Worm (Caenorhabditis elegans) whole organism, young adult: ENCODE data around the gene F54E7.9.
A peak's percentile ranks its signal among the peaks of the same experiment; 100 is the strongest.

ENCODE experiments used
- B0035.1 ChIP-seq: sonication (generic microtip); optimal IDR thresholded peaks from 2 replicates; lab custom pipeline; 2016; ENCODE audit warnings: missing genetic modification characterization, mild to moderate bottlenecking, missing compliant biosample characterization, missing genotype, missing genetic modification reagents
- B0336.3 ChIP-seq: fragments of 200-800 bp; sonication (Bioruptor generic); IDR thresholded peaks from 2 replicates; pipeline ENCODE4 v1.3.6; 2022; ENCODE audit warnings: missing genetic modification characterization, missing compliant biosample characterization
- C06A6.2 ChIP-seq: fragments of 200-800 bp; sonication (Bioruptor generic); conservative IDR thresholded peaks from 2 replicates; pipeline ENCODE4 v1.3.6; 2022; ENCODE audit warnings: missing genetic modification characterization, missing compliant biosample characterization
- F22D6.2 ChIP-seq: sonication (generic microtip); optimal IDR thresholded peaks from 2 replicates; lab custom pipeline; 2016; ENCODE audit warnings: mild to moderate bottlenecking, missing genetic modification characterization, missing compliant biosample characterization
- F23B12.7 ChIP-seq: sonication (generic microtip); optimal IDR thresholded peaks from 2 replicates; lab custom pipeline; 2017; ENCODE audit warnings: missing genetic modification characterization, mild to moderate bottlenecking, missing compliant biosample characterization, antibody characterized with exemption, moderate library complexity; ENCODE audit not compliant: insufficient read depth
- F37B4.10 ChIP-seq: fragments of 200-800 bp; sonication (Bioruptor generic); IDR thresholded peaks from 2 replicates; pipeline ENCODE4 v1.3.6; 2022; ENCODE audit warnings: missing genetic modification characterization, missing compliant biosample characterization
- F49E8.2 ChIP-seq: sonication (generic microtip); optimal IDR thresholded peaks from 3 replicates; lab custom pipeline; 2017; ENCODE audit warnings: missing genetic modification characterization, mild to moderate bottlenecking, missing compliant biosample characterization, antibody characterized with exemption, moderate library complexity; ENCODE audit not compliant: insufficient read depth
- F55B11.4 ChIP-seq: sonication (generic microtip); optimal IDR thresholded peaks from 2 replicates; lab custom pipeline; 2016; ENCODE audit warnings: missing compliant biosample characterization, missing genetic modification characterization, borderline replicate concordance; ENCODE audit not compliant: insufficient read depth
- T07F8.4 ChIP-seq: sonication (generic microtip); optimal IDR thresholded peaks from 2 replicates; lab custom pipeline; 2016; ENCODE audit warnings: mild to moderate bottlenecking, missing genetic modification characterization, moderate library complexity, missing compliant biosample characterization
- T26A5.8 ChIP-seq: sonication (generic microtip); optimal IDR thresholded peaks from 2 replicates; lab custom pipeline; 2016; ENCODE audit warnings: missing genetic modification characterization, missing compliant biosample characterization
- Y53F4B.3 ChIP-seq: fragments of 200-800 bp; sonication (Bioruptor generic); IDR thresholded peaks from 2 replicates; pipeline ENCODE4 v1.3.6; 2022; ENCODE audit warnings: missing genetic modification reagents, missing genetic modification characterization, missing compliant biosample characterization
- Y53G8AR.9 ChIP-seq: fragments of 200-800 bp; sonication (Bioruptor generic); conservative IDR thresholded peaks from 2 replicates; pipeline ENCODE4 v1.3.6; 2022; ENCODE audit warnings: missing genetic modification reagents, missing genetic modification characterization, missing compliant biosample characterization
- Y67H2A.10 ChIP-seq: fragments of 200-800 bp; sonication (Bioruptor generic); conservative IDR thresholded peaks from 2 replicates; pipeline ENCODE4 v1.3.6; 2022; ENCODE audit warnings: missing genetic modification reagents, missing genetic modification characterization, missing compliant biosample characterization
- Y95B8A.8 ChIP-seq: fragments of 200-800 bp; sonication (Bioruptor generic); IDR thresholded peaks from 2 replicates; pipeline ENCODE4 v1.3.6; 2022; ENCODE audit warnings: missing genetic modification reagents, missing genetic modification characterization, missing compliant biosample characterization
- atf-7 ChIP-seq: sonication (generic microtip); optimal IDR thresholded peaks from 2 replicates; lab custom pipeline; 2017; ENCODE audit warnings: mild to moderate bottlenecking, missing genetic modification characterization, missing compliant biosample characterization
- athp-1 ChIP-seq: sonication (generic microtip); optimal IDR thresholded peaks from 2 replicates; lab custom pipeline; 2017; ENCODE audit warnings: mild to moderate bottlenecking, missing genetic modification characterization, missing compliant biosample characterization
- cebp-1 ChIP-seq, 2 experiments: fragments of 200-800 bp in 1 of 2; sonication (Bioruptor generic) in 1 of 2; sonication (generic microtip) in 1 of 2; IDR thresholded peaks in 1 of 2; optimal IDR thresholded peaks in 1 of 2; 2 replicates each; pipeline versions ENCODE4 v1.3.6 to Lab custom; 2017 to 2022; ENCODE audit warnings: missing compliant biosample characterization in 2 of 2, missing genetic modification characterization in 2 of 2, mild to moderate bottlenecking in 1 of 2, missing genetic modification reagents in 1 of 2, moderate library complexity in 1 of 2
- ceh-100 ChIP-seq: fragments of 200-800 bp; sonication (Bioruptor generic); IDR thresholded peaks from 2 replicates; pipeline ENCODE4 v1.3.6; 2022; ENCODE audit warnings: missing genetic modification reagents, missing genetic modification characterization, missing compliant biosample characterization
- ceh-40 ChIP-seq: fragments of 200-800 bp; sonication (Bioruptor generic); IDR thresholded peaks from 2 replicates; pipeline ENCODE4 v1.3.6; 2022; ENCODE audit warnings: missing genetic modification characterization, missing compliant biosample characterization
- ceh-58 ChIP-seq: fragments of 200-800 bp; sonication (Bioruptor generic); IDR thresholded peaks from 2 replicates; pipeline ENCODE4 v1.3.6; 2022; ENCODE audit warnings: missing genetic modification characterization, missing compliant biosample characterization
- chd-7 ChIP-seq: sonication (generic microtip); optimal IDR thresholded peaks from 2 replicates; lab custom pipeline; 2016; ENCODE audit warnings: mild to moderate bottlenecking, missing genetic modification characterization, moderate library complexity, missing compliant biosample characterization
- die-1 ChIP-seq: sonication (generic microtip); optimal IDR thresholded peaks from 2 replicates; lab custom pipeline; 2016; ENCODE audit warnings: missing genotype, mild to moderate bottlenecking, missing genetic modification characterization, missing compliant biosample characterization
- egl-18 ChIP-seq: fragments of 200-800 bp; sonication (Bioruptor generic); IDR thresholded peaks from 2 replicates; pipeline ENCODE4 v1.3.6; 2022; ENCODE audit warnings: missing genetic modification reagents, missing genetic modification characterization, missing compliant biosample characterization
- ekl-4 ChIP-seq: fragments of 200-800 bp; sonication (Bioruptor generic); IDR thresholded peaks from 2 replicates; pipeline ENCODE4 v1.3.6; 2022; ENCODE audit warnings: missing genetic modification reagents, missing genetic modification characterization, missing compliant biosample characterization
- fkh-3 ChIP-seq: sonication (generic microtip); optimal IDR thresholded peaks from 2 replicates; lab custom pipeline; 2016; ENCODE audit warnings: mild to moderate bottlenecking, missing genetic modification characterization, missing compliant biosample characterization
- him-1 ChIP-seq: sonication (generic microtip); optimal IDR thresholded peaks from 2 replicates; lab custom pipeline; 2016; ENCODE audit warnings: missing genotype, missing genetic modification reagents, missing genetic modification characterization, missing compliant biosample characterization
- hmg-1.2 ChIP-seq: fragments of 200-800 bp; sonication (Bioruptor generic); IDR thresholded peaks from 2 replicates; pipeline ENCODE4 v1.3.6; 2022; ENCODE audit warnings: missing genetic modification reagents, missing genetic modification characterization, missing compliant biosample characterization
- lag-1 ChIP-seq: fragments of 200-800 bp; sonication (Bioruptor generic); IDR thresholded peaks from 2 replicates; pipeline ENCODE4 v1.3.6; 2022; ENCODE audit warnings: missing genetic modification reagents, missing genetic modification characterization, missing compliant biosample characterization
- let-607 ChIP-seq, 2 experiments: fragments of 200-800 bp in 1 of 2; sonication (Bioruptor generic) in 1 of 2; sonication (generic microtip) in 1 of 2; optimal IDR thresholded peaks; 2 replicates each; lab custom pipeline; 2016 to 2018; ENCODE audit warnings: mild to moderate bottlenecking in 2 of 2, missing compliant biosample characterization in 2 of 2, missing genetic modification characterization in 2 of 2, moderate library complexity in 2 of 2, missing genotype in 1 of 2
- lin-26 ChIP-seq: fragments of 200-800 bp; sonication (Bioruptor generic); IDR thresholded peaks from 2 replicates; pipeline ENCODE4 v1.3.6; 2022; ENCODE audit warnings: missing genetic modification reagents, missing genetic modification characterization, missing compliant biosample characterization
- lin-35 ChIP-seq, 3 experiments: fragments of 150-350 bp in 2 of 3; sonication (generic microtip) in 1 of 3; optimal IDR thresholded peaks; 2 replicates each; lab custom pipeline; 2014 to 2018; ENCODE audit warnings: missing biosample characterization in 3 of 3, missing genetic modification characterization in 3 of 3, missing genetic modification reagents in 3 of 3
- lin-40 ChIP-seq: sonication (generic microtip); optimal IDR thresholded peaks from 2 replicates; lab custom pipeline; 2016; ENCODE audit warnings: missing genetic modification characterization, mild to moderate bottlenecking, missing compliant biosample characterization, missing genotype, missing genetic modification reagents
- madf-3 ChIP-seq: fragments of 200-800 bp; sonication (Bioruptor generic); IDR thresholded peaks from 2 replicates; pipeline ENCODE4 v1.3.6; 2022; ENCODE audit warnings: missing genetic modification reagents, missing genetic modification characterization, missing compliant biosample characterization
- mel-28 ChIP-seq: sonication (generic microtip); optimal IDR thresholded peaks from 2 replicates; lab custom pipeline; 2016; ENCODE audit warnings: borderline replicate concordance, mild to moderate bottlenecking, missing genetic modification characterization, missing compliant biosample characterization
- nfya-1 ChIP-seq: sonication (generic microtip); optimal IDR thresholded peaks from 2 replicates; lab custom pipeline; 2017; ENCODE audit warnings: antibody characterized with exemption, missing compliant biosample characterization, missing genetic modification characterization, borderline replicate concordance; ENCODE audit not compliant: insufficient read depth
- nfya-2 ChIP-seq: fragments of 200-800 bp; sonication (Bioruptor generic); IDR thresholded peaks from 2 replicates; pipeline ENCODE4 v1.3.6; 2022; ENCODE audit warnings: missing genetic modification reagents, missing genetic modification characterization, missing compliant biosample characterization
- nhr-80 ChIP-seq: sonication (generic microtip); optimal IDR thresholded peaks from 2 replicates; lab custom pipeline; 2016; ENCODE audit warnings: missing genetic modification characterization, missing compliant biosample characterization
- nhr-90 ChIP-seq: sonication (generic microtip); optimal IDR thresholded peaks from 2 replicates; lab custom pipeline; 2016; ENCODE audit warnings: missing genotype, mild to moderate bottlenecking, missing genetic modification characterization, missing compliant biosample characterization
- repo-1 ChIP-seq: sonication (generic microtip); optimal IDR thresholded peaks from 2 replicates; lab custom pipeline; 2017; ENCODE audit warnings: mild to moderate bottlenecking, missing genetic modification characterization, missing compliant biosample characterization
- sdz-38 ChIP-seq: sonication (generic microtip); optimal IDR thresholded peaks from 2 replicates; lab custom pipeline; 2016; ENCODE audit warnings: missing genotype, missing genetic modification characterization, missing compliant biosample characterization
- sea-2 ChIP-seq: fragments of 200-800 bp; sonication (Bioruptor generic); IDR thresholded peaks from 2 replicates; pipeline ENCODE4 v1.3.6; 2022; ENCODE audit warnings: missing genetic modification characterization, missing compliant biosample characterization
- snpc-1.3 ChIP-seq: sonication (generic microtip); optimal IDR thresholded peaks from 2 replicates; lab custom pipeline; 2017; ENCODE audit warnings: missing genetic modification characterization, mild to moderate bottlenecking, missing compliant biosample characterization, antibody characterized with exemption, moderate library complexity, missing genotype, missing genetic modification reagents; ENCODE audit not compliant: insufficient read depth
- somi-1 ChIP-seq: fragments of 200-800 bp; sonication (Bioruptor generic); optimal IDR thresholded peaks from 2 replicates; lab custom pipeline; 2018; ENCODE audit warnings: mild to moderate bottlenecking, missing genetic modification characterization, missing compliant biosample characterization
- tlf-1 ChIP-seq: fragments of 200-800 bp; sonication (Bioruptor generic); optimal IDR thresholded peaks from 2 replicates; lab custom pipeline; 2018; ENCODE audit warnings: mild to moderate bottlenecking, missing genetic modification characterization, missing compliant biosample characterization
- unc-130 ChIP-seq: sonication (generic microtip); optimal IDR thresholded peaks from 2 replicates; lab custom pipeline; 2016; ENCODE audit warnings: missing genetic modification reagents, missing genetic modification characterization, missing compliant biosample characterization
- xnd-1 ChIP-seq: sonication (generic microtip); optimal IDR thresholded peaks from 2 replicates; lab custom pipeline; 2016; ENCODE audit warnings: missing genotype, missing genetic modification reagents, missing genetic modification characterization, missing compliant biosample characterization
- ztf-18 ChIP-seq: sonication (generic microtip); optimal IDR thresholded peaks from 2 replicates; lab custom pipeline; 2016; ENCODE audit warnings: missing genotype, mild to moderate bottlenecking, missing genetic modification characterization, missing compliant biosample characterization
- ztf-25 ChIP-seq: fragments of 200-800 bp; sonication (Bioruptor generic); IDR thresholded peaks from 2 replicates; pipeline ENCODE4 v1.3.6; 2022; ENCODE audit warnings: missing genetic modification reagents, missing genetic modification characterization, missing compliant biosample characterization

The F54E7.9 gene

ce11 chrIII:5715467-5715866 is 37.8 kb upstream of the F54E7.9 start (continued):
- TF ChIP-seq ceh-58 (no peak), chd-7 (tag; lab: Kevin White, UChicago) (peak; percentile 11), lin-40 (tag; lab: Kevin White, UChicago) (peak; percentile 47), Y53G8AR.9 (GFP tag; lab: Robert Waterston, UW) (no peak), nfya-2 (no peak), ztf-18 (tag; lab: Kevin White, UChicago) (peak; percentile 17), tlf-1 (GFP tag; lab: Kevin White, UChicago) (no peak), B0336.3 (GFP tag; lab: Robert Waterston, UW) (peak; percentile 36; the same call in 1 of the 2 replicates), cebp-1 (GFP tag; IDR thresholded peaks at IDR 0.05; lab: Robert Waterston, UW) (no peak), cebp-1 (tag; optimal IDR thresholded peaks at IDR 0.05; lab: Kevin White, UChicago) (peak; percentile 52), F23B12.7 (no peak), nfya-1 (tag; lab: Kevin White, UChicago) (no peak), Y67H2A.10 (GFP tag; lab: Robert Waterston, UW) (no peak), F49E8.2 (tag; lab: Kevin White, UChicago) (no peak), egl-18 (no peak; the same call in 1 of the 2 replicates), mel-28 (tag; lab: Kevin White, UChicago) (no peak), xnd-1 (no peak), ztf-25 (GFP tag; lab: Robert Waterston, UW) (no peak), Y95B8A.8 (GFP tag; lab: Robert Waterston, UW) (no peak), lin-35 (GFP tag; optimal IDR thresholded peaks at IDR 0.05; lab: Kevin White, UChicago) (peak in 1 of 3 experiments; percentile 44), F55B11.4 (tag; lab: Kevin White, UChicago) (no peak), T07F8.4 (no peak), die-1 (no peak), ceh-100 (GFP tag; lab: Robert Waterston, UW) (no peak), atf-7 (tag; lab: Kevin White, UChicago) (no peak), somi-1 (GFP tag; lab: Kevin White, UChicago) (no peak), F37B4.10 (no peak), hmg-1.2 (GFP tag; lab: Robert Waterston, UW) (peak; percentile 88; the same call in 1 of the 2 replicates), repo-1 (tag; lab: Kevin White, UChicago) (no peak), snpc-1.3 (no peak), C06A6.2 (GFP tag; lab: Robert Waterston, UW) (no peak), ekl-4 (no peak), ceh-40 (GFP tag; lab: Robert Waterston, UW) (no peak), lin-26 (GFP tag; lab: Robert Waterston, UW) (0 out of 2 replicates have a peak, but pooled peaks have one; percentile 15), fkh-3 (no peak), him-1 (no peak), sea-2 (GFP tag; lab: Robert Waterston, UW) (no peak), nhr-90 (tag; lab: Kevin White, UChicago) (no peak), madf-3 (peak; percentile 65; the same call in 1 of the 2 replicates), T26A5.8 (tag; lab: Kevin White, UChicago) (no peak), nhr-80 (peak; percentile 79), Y53F4B.3 (GFP tag; lab: Robert Waterston, UW) (no peak), athp-1 (tag; lab: Kevin White, UChicago) (no peak), lag-1 (no peak), B0035.1 (tag; lab: Kevin White, UChicago) (no peak), let-607 (tag; optimal IDR thresholded peaks at IDR 0.05; lab: Kevin White, UChicago) (peak; percentile 69 to 79), F22D6.2 (tag; lab: Kevin White, UChicago) (no peak), unc-130 (no peak), sdz-38 (tag; lab: Kevin White, UChicago) (no peak)
